Fruit fly (Drosophila melanogaster) whole organism, embryonic: ENCODE measurements around the gene CG17359.
A peak's percentile ranks its signal among the peaks of the same experiment; 100 is the strongest.

ENCODE experiments used
- Adf1 ChIP-seq: fragments of 200-800 bp; sonication (Bioruptor generic); IDR thresholded peaks from 2 replicates; pipeline ENCODE4 v1.3.6; 2022; ENCODE audit warnings: missing biosample characterization, missing genetic modification characterization
- CG10267 ChIP-seq: fragments of 200-800 bp; sonication (Bioruptor generic); optimal IDR thresholded peaks from 2 replicates; lab custom pipeline; 2018; ENCODE audit warnings: missing biosample characterization, mild to moderate bottlenecking, missing genetic modification characterization, moderate library complexity
- CG11398 ChIP-seq: fragments of 200-800 bp; sonication (Bioruptor generic); optimal IDR thresholded peaks from 2 replicates; lab custom pipeline; 2016; ENCODE audit warnings: missing biosample characterization, missing genetic modification characterization
- CG11456 ChIP-seq: fragments of 200-800 bp; sonication (Bioruptor generic); IDR thresholded peaks from 3 replicates; pipeline ENCODE4 v1.3.6; 2022; ENCODE audit warnings: missing biosample characterization, missing genetic modification characterization
- CG12155 ChIP-seq: fragments of 200-800 bp; sonication (Bioruptor generic); optimal IDR thresholded peaks from 3 replicates; lab custom pipeline; 2016; ENCODE audit warnings: missing biosample characterization, missing genetic modification characterization
- CG17829 ChIP-seq: fragments of 200-800 bp; optimal IDR thresholded peaks from 2 replicates; lab custom pipeline; 2019; ENCODE audit warnings: missing biosample characterization, mild to moderate bottlenecking, missing genetic modification characterization, moderate library complexity
- CG18262 ChIP-seq: fragments of 200-800 bp; optimal IDR thresholded peaks from 3 replicates; lab custom pipeline; 2019; ENCODE audit warnings: missing biosample characterization, mild to moderate bottlenecking, missing genetic modification characterization, moderate library complexity
- CG18619 ChIP-seq: fragments of 200-800 bp; sonication (Bioruptor generic); optimal IDR thresholded peaks from 3 replicates; lab custom pipeline; 2017; ENCODE audit warnings: missing biosample characterization, mild to moderate bottlenecking, missing genetic modification characterization
- CG7987 ChIP-seq: fragments of 200-800 bp; sonication (Bioruptor generic); optimal IDR thresholded peaks from 2 replicates; lab custom pipeline; 2018; ENCODE audit warnings: missing biosample characterization, mild to moderate bottlenecking, missing genetic modification characterization, moderate library complexity
- CG9817 ChIP-seq: fragments of 200-800 bp; sonication (Bioruptor generic); optimal IDR thresholded peaks from 2 replicates; lab custom pipeline; 2018; ENCODE audit warnings: missing biosample characterization, mild to moderate bottlenecking, missing genetic modification characterization, moderate library complexity
- Dll ChIP-seq: fragments of 200-800 bp; sonication (Bioruptor generic); IDR thresholded peaks from 4 replicates; pipeline ENCODE4 v1.3.6; 2022; ENCODE audit warnings: missing biosample characterization, missing genetic modification characterization; ENCODE audit not compliant: partially characterized antibody
- Dref ChIP-seq: fragments of 200-800 bp; sonication (Bioruptor generic); IDR thresholded peaks from 2 replicates; pipeline ENCODE4 v1.3.6; 2022; ENCODE audit warnings: missing biosample characterization, missing genetic modification characterization
- E2f1 ChIP-seq: fragments of 200-800 bp; sonication (Bioruptor generic); IDR thresholded peaks from 2 replicates; pipeline ENCODE4 v1.3.6; 2022; ENCODE audit warnings: missing biosample characterization, missing genetic modification characterization
- E2f2 ChIP-seq: fragments of 200-800 bp; sonication (Bioruptor generic); IDR thresholded peaks from 2 replicates; pipeline ENCODE4 v1.3.6; 2022; ENCODE audit warnings: missing biosample characterization, missing genetic modification characterization
- HHEX ChIP-seq: fragments of 200-800 bp; sonication (Bioruptor generic); optimal IDR thresholded peaks from 3 replicates; lab custom pipeline; 2017; ENCODE audit warnings: missing biosample characterization, mild to moderate bottlenecking, missing genetic modification characterization, missing genetic modification reagents
- HLH3B ChIP-seq: fragments of 200-800 bp; sonication (Bioruptor generic); IDR thresholded peaks from 2 replicates; pipeline ENCODE4 v1.3.6; 2022; ENCODE audit warnings: missing biosample characterization, missing genetic modification characterization
- HLH54F ChIP-seq: fragments of 200-800 bp; sonication (Bioruptor generic); optimal IDR thresholded peaks from 3 replicates; lab custom pipeline; 2016; ENCODE audit warnings: missing biosample characterization, missing genetic modification characterization
- Hmx ChIP-seq: fragments of 200-800 bp; sonication (Bioruptor generic); optimal IDR thresholded peaks from 2 replicates; lab custom pipeline; 2016; ENCODE audit warnings: missing biosample characterization, missing genetic modification characterization
- Hr3 ChIP-seq: fragments of 200-800 bp; sonication (Bioruptor generic); optimal IDR thresholded peaks from 3 replicates; lab custom pipeline; 2016; ENCODE audit warnings: missing biosample characterization, missing genetic modification characterization
- Max ChIP-seq: fragments of 200-800 bp; sonication (Bioruptor generic); optimal IDR thresholded peaks from 2 replicates; lab custom pipeline; 2016; ENCODE audit warnings: missing biosample characterization, mild to moderate bottlenecking, missing genetic modification characterization
- Ravus ChIP-seq: fragments of 200-800 bp; sonication (Bioruptor generic); IDR thresholded peaks from 2 replicates; pipeline ENCODE4 v1.3.6; 2022; ENCODE audit warnings: missing biosample characterization, missing genetic modification characterization
- amos ChIP-seq: fragments of 200-800 bp; sonication (Bioruptor generic); IDR thresholded peaks from 2 replicates; pipeline ENCODE4 v1.3.6; 2022; ENCODE audit warnings: missing biosample characterization, missing genetic modification characterization; ENCODE audit not compliant: partially characterized antibody
- bcd ChIP-seq: fragments of 200-800 bp; sonication (Bioruptor generic); optimal IDR thresholded peaks from 2 replicates; lab custom pipeline; 2017; ENCODE audit warnings: missing biosample characterization, mild to moderate bottlenecking, missing genetic modification characterization
- cad ChIP-seq: fragments of >200 bp; optimal IDR thresholded peaks from 2 replicates; lab custom pipeline; 2017; ENCODE audit warnings: missing biosample characterization, missing genetic modification characterization
- chm ChIP-seq: fragments of 200-800 bp; sonication (Bioruptor generic); IDR thresholded peaks from 2 replicates; pipeline ENCODE4 v1.3.6; 2022; ENCODE audit warnings: missing biosample characterization, missing genetic modification characterization
- dm ChIP-seq: fragments of 200-800 bp; sonication (Bioruptor generic); optimal IDR thresholded peaks from 3 replicates; lab custom pipeline; 2016; ENCODE audit warnings: missing biosample characterization, missing genetic modification characterization
- esg ChIP-seq: fragments of 200-800 bp; sonication (Bioruptor generic); conservative IDR thresholded peaks from 2 replicates; pipeline ENCODE4 v1.3.6; 2022; ENCODE audit warnings: missing biosample characterization, missing genetic modification characterization
- eve ChIP-seq, 2 experiments: fragments of >200 bp; optimal IDR thresholded peaks; 2 replicates each; lab custom pipeline; 2017; ENCODE audit warnings: missing biosample characterization in 2 of 2, missing genetic modification characterization in 2 of 2
- grau ChIP-seq: fragments of 200-800 bp; optimal IDR thresholded peaks from 3 replicates; lab custom pipeline; 2019; ENCODE audit warnings: missing biosample characterization, mild to moderate bottlenecking, missing genetic modification characterization, moderate library complexity
- hkb ChIP-seq, 2 experiments: fragments of 200-800 bp in 1 of 2; fragments of >200 bp in 1 of 2; sonication (Bioruptor generic) in 1 of 2; IDR thresholded peaks in 1 of 2; optimal IDR thresholded peaks in 1 of 2; 2 replicates each; pipeline versions ENCODE4 v1.3.6 to Lab custom; 2017 to 2022; ENCODE audit warnings: missing biosample characterization in 1 of 2, missing genetic modification characterization in 1 of 2
- kah ChIP-seq: fragments of 200-800 bp; sonication (Bioruptor generic); optimal IDR thresholded peaks from 2 replicates; lab custom pipeline; 2018; ENCODE audit warnings: missing biosample characterization, mild to moderate bottlenecking, missing genetic modification characterization
- lab ChIP-seq: fragments of 200-800 bp; sonication (Bioruptor generic); optimal IDR thresholded peaks from 3 replicates; lab custom pipeline; 2017; ENCODE audit warnings: missing biosample characterization, missing genetic modification characterization, mild to moderate bottlenecking, moderate library complexity, missing genetic modification reagents
- lov ChIP-seq, 2 experiments: fragments of 200-800 bp in 1 of 2; fragments of >200 bp in 1 of 2; sonication (Bioruptor generic) in 1 of 2; IDR thresholded peaks in 1 of 2; optimal IDR thresholded peaks in 1 of 2; 2 replicates in 1 of 2; 3 replicates in 1 of 2; pipeline versions ENCODE4 v1.3.6 to Lab custom; 2017 to 2022; ENCODE audit warnings: missing biosample characterization in 1 of 2, missing genetic modification characterization in 1 of 2
- nerfin-2 ChIP-seq: fragments of 200-800 bp; sonication (Bioruptor generic); IDR thresholded peaks from 2 replicates; pipeline ENCODE4 v1.3.6; 2022; ENCODE audit warnings: missing biosample characterization, missing genetic modification characterization; ENCODE audit not compliant: partially characterized antibody
- odd ChIP-seq: fragments of 200-800 bp; sonication (Bioruptor generic); optimal IDR thresholded peaks from 2 replicates; lab custom pipeline; 2017; ENCODE audit warnings: missing biosample characterization, mild to moderate bottlenecking, missing genetic modification characterization
- pan ChIP-seq, 4 experiments: fragments of >200 bp in 3 of 4; fragments of 200-800 bp in 1 of 4; sonication (Bioruptor generic) in 1 of 4; optimal IDR thresholded peaks in 3 of 4; IDR thresholded peaks in 1 of 4; 2 replicates each; pipeline versions ENCODE4 v1.3.6 to Lab custom; 2017 to 2022; ENCODE audit warnings: missing biosample characterization in 2 of 4, missing genetic modification characterization in 2 of 4, mixed read lengths in 1 of 4
- pho ChIP-seq: fragments of 200-800 bp; sonication (Bioruptor generic); optimal IDR thresholded peaks from 2 replicates; lab custom pipeline; 2016; ENCODE audit warnings: missing biosample characterization, missing genetic modification characterization
- phol ChIP-seq: fragments of 200-800 bp; sonication (Bioruptor generic); optimal IDR thresholded peaks from 3 replicates; lab custom pipeline; 2018; ENCODE audit warnings: missing biosample characterization, mild to moderate bottlenecking, missing genetic modification characterization, moderate library complexity
- prd ChIP-seq, 3 experiments: fragments of >200 bp in 2 of 3; fragments of 200-800 bp in 1 of 3; sonication (Bioruptor generic) in 1 of 3; optimal IDR thresholded peaks in 2 of 3; IDR thresholded peaks in 1 of 3; 2 replicates in 2 of 3; 3 replicates in 1 of 3; pipeline versions ENCODE4 v1.3.6 to Lab custom; 2017 to 2022; ENCODE audit warnings: missing biosample characterization in 1 of 3, missing genetic modification characterization in 1 of 3
- repo ChIP-seq: fragments of 200-800 bp; sonication (Bioruptor generic); optimal IDR thresholded peaks from 2 replicates; lab custom pipeline; 2016; ENCODE audit warnings: missing biosample characterization, missing genetic modification characterization
- row ChIP-seq: fragments of 200-800 bp; sonication (Bioruptor generic); IDR thresholded peaks from 3 replicates; pipeline ENCODE4 v1.3.6; 2022; ENCODE audit warnings: missing biosample characterization, missing genetic modification characterization
- trem ChIP-seq: fragments of 200-800 bp; optimal IDR thresholded peaks from 3 replicates; lab custom pipeline; 2019; ENCODE audit warnings: missing biosample characterization, mild to moderate bottlenecking, missing genetic modification characterization, moderate library complexity
- ttk ChIP-seq: fragments of 200-800 bp; sonication (Bioruptor generic); IDR thresholded peaks from 2 replicates; pipeline ENCODE4 v2.1.2; 2022; ENCODE audit warnings: missing biosample characterization, missing genetic modification characterization
- unc-4 ChIP-seq: fragments of 200-800 bp; sonication (Bioruptor generic); IDR thresholded peaks from 2 replicates; pipeline ENCODE4 v1.3.6; 2022; ENCODE audit warnings: missing biosample characterization, missing genetic modification characterization; ENCODE audit not compliant: partially characterized antibody
- vvl ChIP-seq: fragments of 200-800 bp; sonication (Bioruptor generic); IDR thresholded peaks from 2 replicates; pipeline ENCODE4 v1.3.6; 2022; ENCODE audit warnings: missing biosample characterization, missing genetic modification characterization
- zfh1 ChIP-seq: fragments of 200-800 bp; sonication (Bioruptor generic); IDR thresholded peaks from 3 replicates; pipeline ENCODE4 v1.3.6; 2022; ENCODE audit warnings: missing biosample characterization, missing genetic modification characterization

The CG17359 gene

DNA sequence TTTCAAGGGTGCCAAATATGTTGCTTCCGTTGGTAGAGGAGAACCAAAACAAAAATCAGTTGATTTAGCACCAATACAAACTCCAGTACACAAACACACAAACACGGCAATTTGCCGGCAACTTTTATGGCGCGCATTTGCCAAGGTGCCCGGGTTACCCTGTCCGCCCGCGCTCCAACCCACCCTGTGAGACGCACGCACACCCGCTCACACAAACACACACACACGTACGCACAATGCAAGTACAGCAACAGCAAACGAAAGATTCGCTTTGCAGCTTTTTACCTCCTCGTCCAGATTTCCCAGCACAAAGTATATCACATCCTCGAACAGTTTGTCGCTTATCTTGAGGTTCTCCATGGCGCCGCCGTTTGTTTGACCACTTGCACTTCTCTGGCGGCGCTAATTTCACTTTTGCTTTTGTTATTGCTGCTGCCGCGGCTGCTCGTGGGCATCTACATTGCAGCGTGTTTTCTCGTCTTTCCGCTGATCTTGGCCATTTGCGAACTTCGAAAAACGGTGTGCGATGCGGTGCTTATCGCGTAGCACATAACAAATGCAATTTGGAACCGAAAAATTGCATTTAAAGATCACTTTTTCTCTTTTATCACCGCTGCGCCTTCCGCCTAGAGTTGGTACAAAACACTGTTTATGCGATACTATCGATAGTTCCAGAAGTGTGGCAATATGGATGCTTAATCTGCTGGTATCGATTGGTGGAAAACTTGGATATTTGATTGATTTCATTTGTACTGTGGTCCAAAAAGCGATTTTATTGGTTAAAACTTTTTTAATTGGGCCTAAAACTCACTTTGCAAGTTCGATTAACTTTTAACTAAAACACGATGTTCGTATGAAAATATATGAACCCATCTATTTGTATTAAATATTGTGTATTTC, 29.7 kb upstream of the CG17359 start, which contains the start of gene Ptip (continued):
- TF ChIP-seq E2f2 (peak; percentile 70), Max (GFP tag; lab: Kevin White, UChicago) (peak; percentile 41), kah (GFP tag; lab: Kevin White, UChicago) (peak; percentile 69), ttk (GFP tag; lab: Robert Waterston, UW) (no peak), pan (optimal IDR thresholded peaks at IDR 0.05; lab: Kevin White, UChicago) (no peak), pan (GFP tag; optimal IDR thresholded peaks at IDR 0.05 in 1 of 2, IDR thresholded peaks at IDR 0.05 in 1 of 2) (peak in 1 of 2 experiments; percentile 53), CG7987 (GFP tag; lab: Kevin White, UChicago) (peak; percentile 76), hkb (optimal IDR thresholded peaks at IDR 0.05; lab: Kevin White, UChicago) (no peak), hkb (GFP tag; IDR thresholded peaks at IDR 0.05; lab: Robert Waterston, UW) (peak; percentile 67), eve (GFP tag; optimal IDR thresholded peaks at IDR 0.05; lab: Kevin White, UChicago) (no peak), nerfin-2 (GFP tag; lab: Robert Waterston, UW) (peak; percentile 93), amos (GFP tag; lab: Robert Waterston, UW) (peak; percentile 99), E2f1 (GFP tag; lab: Robert Waterston, UW) (peak; percentile 98), dm (GFP tag; lab: Kevin White, UChicago) (peak; percentile 48), prd (optimal IDR thresholded peaks at IDR 0.05; lab: Kevin White, UChicago) (no peak), prd (GFP tag; IDR thresholded peaks at IDR 0.05; lab: Robert Waterston, UW) (0 out of 3 replicates have a peak, but pooled peaks have one; percentile 19), vvl (GFP tag; lab: Robert Waterston, UW) (peak; percentile 71), lov (optimal IDR thresholded peaks at IDR 0.05; lab: Kevin White, UChicago) (no peak), lov (GFP tag; IDR thresholded peaks at IDR 0.05; lab: Robert Waterston, UW) (peak; percentile 63; the same call in 1 of the 3 replicates), HLH3B (GFP tag; lab: Robert Waterston, UW) (peak; percentile 39; the same call in 1 of the 2 replicates), CG17829 (peak; percentile 11), CG18619 (GFP tag; lab: Kevin White, UChicago) (peak; percentile 30), cad (GFP tag; lab: Kevin White, UChicago) (peak; percentile 95), Hr3 (GFP tag; lab: Kevin White, UChicago) (no peak), row (GFP tag; lab: Robert Waterston, UW) (peak; percentile 83), CG12155 (GFP tag; lab: Kevin White, UChicago) (no peak), bcd (GFP tag; lab: Kevin White, UChicago) (peak; percentile 89), esg (no peak), CG18262 (tag; lab: Kevin White, UChicago) (no peak), HHEX (GFP tag; lab: Kevin White, UChicago) (peak; percentile 48), Adf1 (GFP tag; lab: Robert Waterston, UW) (peak; percentile 12), CG11456 (GFP tag; lab: Robert Waterston, UW) (0 out of 3 replicates have a peak, but pooled peaks have one; percentile 7), trem (tag; lab: Kevin White, UChicago) (peak; percentile 55), phol (tag; lab: Kevin White, UChicago) (peak; percentile 91), CG9817 (tag; lab: Kevin White, UChicago) (no peak), Dll (peak; percentile 91), Hmx (GFP tag; lab: Kevin White, UChicago) (no peak), Ravus (GFP tag; lab: Robert Waterston, UW) (no peak), unc-4 (GFP tag; lab: Robert Waterston, UW) (peak; percentile 94), chm (GFP tag; lab: Robert Waterston, UW) (peak; percentile 62), CG10267 (tag; lab: Kevin White, UChicago) (peak; percentile 40), zfh1 (0 out of 3 replicates have a peak, but pooled peaks have one; percentile 34), HLH54F (peak; percentile 26), repo (no peak), pho (peak; percentile 6), lab (GFP tag; lab: Kevin White, UChicago) (peak; percentile 49), odd (GFP tag; lab: Kevin White, UChicago) (peak; percentile 34), CG11398 (GFP tag; lab: Kevin White, UChicago) (peak; percentile 69), Dref (peak; percentile 94), grau (tag; lab: Kevin White, UChicago) (peak; percentile 26)
